Worm (Caenorhabditis elegans) whole organism, late embryonic: ENCODE measurements around the gene F07G6.8.
"Not testable (repeated sequence)": the region's sequence is repeated elsewhere in the genome, so short reads cannot be mapped to it uniquely, and the experiment has no call there.

ENCODE experiments used
- K09A11.1 ChIP-seq: sonication (generic microtip); optimal IDR thresholded peaks from 2 replicates; lab custom pipeline; 2017; ENCODE audit warnings: antibody characterized with exemption, mild to moderate bottlenecking, missing genetic modification characterization, missing compliant biosample characterization; ENCODE audit not compliant: insufficient read depth
- ahr-1 ChIP-seq: sonication (generic microtip); optimal IDR thresholded peaks from 2 replicates; lab custom pipeline; 2016; ENCODE audit warnings: missing genetic modification characterization, missing compliant biosample characterization
- ama-1 ChIP-seq: fragments of 150-350 bp; optimal IDR thresholded peaks from 2 replicates; lab custom pipeline; 2014
- ceh-2 ChIP-seq: sonication (generic microtip); optimal IDR thresholded peaks from 2 replicates; lab custom pipeline; 2016; ENCODE audit warnings: missing genotype, missing genetic modification characterization, missing compliant biosample characterization
- ceh-22 ChIP-seq: sonication (generic microtip); optimal IDR thresholded peaks from 2 replicates; lab custom pipeline; 2017; ENCODE audit warnings: missing biosample characterization, missing genetic modification characterization
- ceh-30 ChIP-seq: fragments of 150-350 bp; optimal IDR thresholded peaks from 2 replicates; lab custom pipeline; 2014; ENCODE audit warnings: missing biosample characterization, missing genetic modification characterization
- ceh-45 ChIP-seq: fragments of 200-800 bp; sonication (Bioruptor generic); IDR thresholded peaks from 2 replicates; pipeline ENCODE4 v1.3.6; 2022; ENCODE audit warnings: missing genetic modification reagents, missing genetic modification characterization, missing compliant biosample characterization
- ceh-6 ChIP-seq: fragments of 200-800 bp; sonication (Bioruptor generic); optimal IDR thresholded peaks from 2 replicates; lab custom pipeline; 2018; ENCODE audit warnings: mild to moderate bottlenecking, missing genetic modification characterization, missing compliant biosample characterization
- ceh-9 ChIP-seq: sonication (generic microtip); optimal IDR thresholded peaks from 2 replicates; lab custom pipeline; 2016; ENCODE audit warnings: mild to moderate bottlenecking, missing genetic modification characterization, inconsistent platforms, missing compliant biosample characterization
- che-1 ChIP-seq: sonication (generic microtip); optimal IDR thresholded peaks from 2 replicates; lab custom pipeline; 2016; ENCODE audit warnings: mild to moderate bottlenecking, missing genetic modification characterization, missing compliant biosample characterization
- elt-4 ChIP-seq: sonication (generic microtip); optimal IDR thresholded peaks from 2 replicates; lab custom pipeline; 2016; ENCODE audit warnings: missing genetic modification characterization, missing compliant biosample characterization
- ets-4 ChIP-seq: sonication (generic microtip); optimal IDR thresholded peaks from 2 replicates; lab custom pipeline; 2016; ENCODE audit warnings: missing genetic modification characterization, missing compliant biosample characterization
- fax-1 ChIP-seq: sonication (generic microtip); optimal IDR thresholded peaks from 2 replicates; lab custom pipeline; 2016; ENCODE audit warnings: missing genotype, missing genetic modification characterization, missing compliant biosample characterization
- fkh-10 ChIP-seq: fragments of 150-350 bp; optimal IDR thresholded peaks from 2 replicates; lab custom pipeline; 2014; ENCODE audit warnings: missing biosample characterization, missing genetic modification reagents, missing genetic modification characterization
- hlh-13 ChIP-seq: fragments of 200-800 bp; sonication (Bioruptor generic); optimal IDR thresholded peaks from 2 replicates; lab custom pipeline; 2018; ENCODE audit warnings: mild to moderate bottlenecking, missing genetic modification characterization, missing compliant biosample characterization
- hlh-15 ChIP-seq: sonication (generic microtip); optimal IDR thresholded peaks from 2 replicates; lab custom pipeline; 2016; ENCODE audit warnings: missing genetic modification characterization, missing compliant biosample characterization
- hlh-30 ChIP-seq: sonication (generic microtip); optimal IDR thresholded peaks from 2 replicates; lab custom pipeline; 2017; ENCODE audit warnings: antibody characterized with exemption, missing genetic modification characterization, missing compliant biosample characterization; ENCODE audit not compliant: insufficient read depth
- hlh-8 ChIP-seq: sonication (generic microtip); optimal IDR thresholded peaks from 2 replicates; lab custom pipeline; 2016; ENCODE audit warnings: missing genotype, missing genetic modification characterization, missing compliant biosample characterization
- lin-11 ChIP-seq: fragments of 200-800 bp; sonication (Bioruptor generic); optimal IDR thresholded peaks from 2 replicates; lab custom pipeline; 2018; ENCODE audit warnings: mild to moderate bottlenecking, missing genetic modification characterization, missing compliant biosample characterization
- mec-3 ChIP-seq: sonication (generic microtip); optimal IDR thresholded peaks from 2 replicates; lab custom pipeline; 2016; ENCODE audit warnings: borderline replicate concordance, missing genetic modification characterization, missing compliant biosample characterization
- nfya-1 ChIP-seq: sonication (generic microtip); optimal IDR thresholded peaks from 2 replicates; lab custom pipeline; 2017; ENCODE audit warnings: missing genetic modification characterization, mild to moderate bottlenecking, missing compliant biosample characterization, antibody characterized with exemption, moderate library complexity
- nhr-11 ChIP-seq: fragments of 150-350 bp; optimal IDR thresholded peaks from 2 replicates; lab custom pipeline; 2014; ENCODE audit warnings: missing biosample characterization, missing genetic modification characterization
- nhr-232 ChIP-seq: sonication (generic microtip); optimal IDR thresholded peaks from 2 replicates; lab custom pipeline; 2016; ENCODE audit warnings: missing genetic modification characterization, missing compliant biosample characterization
- npax-4 ChIP-seq: sonication (generic microtip); optimal IDR thresholded peaks from 2 replicates; lab custom pipeline; 2016; ENCODE audit warnings: missing genetic modification characterization, missing compliant biosample characterization
- pat-9 ChIP-seq: fragments of 200-800 bp; sonication (Bioruptor generic); optimal IDR thresholded peaks from 2 replicates; lab custom pipeline; 2018; ENCODE audit warnings: mild to moderate bottlenecking, missing genetic modification characterization, moderate library complexity, missing compliant biosample characterization
- pax-1 ChIP-seq: fragments of 150-350 bp; optimal IDR thresholded peaks from 2 replicates; lab custom pipeline; 2014; ENCODE audit warnings: missing biosample characterization, missing genetic modification characterization
- pha-2 ChIP-seq: sonication (generic microtip); optimal IDR thresholded peaks from 2 replicates; lab custom pipeline; 2017; ENCODE audit warnings: mild to moderate bottlenecking, missing genetic modification characterization, missing compliant biosample characterization
- pqm-1 ChIP-seq: sonication (generic microtip); optimal IDR thresholded peaks from 2 replicates; lab custom pipeline; 2016; ENCODE audit warnings: missing genetic modification characterization, missing compliant biosample characterization
- pros-1 ChIP-seq: fragments of 150-350 bp; optimal IDR thresholded peaks from 2 replicates; lab custom pipeline; 2014; ENCODE audit warnings: missing biosample characterization, missing genetic modification reagents, missing genetic modification characterization
- ref-2 ChIP-seq: sonication (generic microtip); optimal IDR thresholded peaks from 2 replicates; lab custom pipeline; 2016; ENCODE audit warnings: missing genetic modification characterization, missing compliant biosample characterization
- sdc-2 ChIP-seq: sonication (generic microtip); optimal IDR thresholded peaks from 2 replicates; lab custom pipeline; 2016; ENCODE audit warnings: missing genotype, missing genetic modification characterization, missing compliant biosample characterization
- unc-3 ChIP-seq, 2 experiments: fragments of 200-800 bp in 1 of 2; sonication (Bioruptor generic) in 1 of 2; sonication (generic microtip) in 1 of 2; conservative IDR thresholded peaks in 1 of 2; optimal IDR thresholded peaks in 1 of 2; 2 replicates each; pipeline versions ENCODE4 v1.3.6 to Lab custom; 2016 to 2022; ENCODE audit warnings: missing compliant biosample characterization in 2 of 2, missing genetic modification characterization in 2 of 2, missing genetic modification reagents in 1 of 2
- unc-42 ChIP-seq: sonication (generic microtip); optimal IDR thresholded peaks from 2 replicates; lab custom pipeline; 2016; ENCODE audit warnings: missing genotype, missing genetic modification characterization, missing compliant biosample characterization
- unc-55 ChIP-seq: sonication (generic microtip); optimal IDR thresholded peaks from 2 replicates; lab custom pipeline; 2017; ENCODE audit warnings: missing biosample characterization, missing genetic modification reagents, missing genetic modification characterization
- unc-86 ChIP-seq: sonication (generic microtip); optimal IDR thresholded peaks from 2 replicates; lab custom pipeline; 2016; ENCODE audit warnings: missing genetic modification characterization, missing compliant biosample characterization
- zip-5 ChIP-seq: sonication (generic microtip); optimal IDR thresholded peaks from 2 replicates; lab custom pipeline; 2016; ENCODE audit warnings: missing genetic modification characterization, missing compliant biosample characterization

F07G6.8 gene

DNA sequence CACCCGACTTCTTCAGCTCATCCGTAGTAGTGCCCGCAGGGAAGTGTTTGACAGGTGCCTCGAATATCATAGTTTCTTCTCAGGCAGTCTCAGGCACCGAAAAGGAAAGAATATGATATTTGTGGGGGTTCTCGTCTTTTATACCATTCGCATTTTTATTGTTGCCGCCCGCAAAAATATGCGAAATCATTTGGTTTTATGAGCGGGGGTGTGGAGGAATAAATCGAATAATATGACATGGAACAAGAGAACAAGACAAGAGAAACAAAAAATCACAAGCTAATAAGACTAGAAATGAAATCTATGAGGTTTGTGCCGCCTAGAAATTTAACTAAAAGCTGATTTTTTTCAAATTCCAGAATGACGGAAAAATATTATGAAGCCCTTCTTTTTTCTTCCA is at the start of gene F07G6.8:
TSS of gene F07G6.8 (minus strand) at position 101 of the 400 bp plus-strand sequence.
- TF ChIP-seq pax-1 (tag; lab: Kevin White, UChicago) (no peak), nhr-232 (no peak), ets-4 (tag; lab: Kevin White, UChicago) (no peak), K09A11.1 (no peak), unc-86 (tag; lab: Kevin White, UChicago) (no peak), sdc-2 (no peak), ceh-6 (no peak), hlh-15 (tag; lab: Kevin White, UChicago) (no peak), hlh-8 (tag; lab: Kevin White, UChicago) (no peak), nhr-11 (tag; lab: Kevin White, UChicago) (no peak), npax-4 (tag; lab: Kevin White, UChicago) (no peak), nfya-1 (tag; lab: Kevin White, UChicago) (no peak), fkh-10 (GFP tag; lab: Kevin White, UChicago) (no peak), fax-1 (tag; lab: Kevin White, UChicago) (no peak), pha-2 (no peak), ama-1 (no peak), ahr-1 (tag; lab: Kevin White, UChicago) (no peak), che-1 (tag; lab: Kevin White, UChicago) (no peak), ceh-9 (tag; lab: Kevin White, UChicago) (no peak), zip-5 (tag; lab: Kevin White, UChicago) (no peak)

DNA sequence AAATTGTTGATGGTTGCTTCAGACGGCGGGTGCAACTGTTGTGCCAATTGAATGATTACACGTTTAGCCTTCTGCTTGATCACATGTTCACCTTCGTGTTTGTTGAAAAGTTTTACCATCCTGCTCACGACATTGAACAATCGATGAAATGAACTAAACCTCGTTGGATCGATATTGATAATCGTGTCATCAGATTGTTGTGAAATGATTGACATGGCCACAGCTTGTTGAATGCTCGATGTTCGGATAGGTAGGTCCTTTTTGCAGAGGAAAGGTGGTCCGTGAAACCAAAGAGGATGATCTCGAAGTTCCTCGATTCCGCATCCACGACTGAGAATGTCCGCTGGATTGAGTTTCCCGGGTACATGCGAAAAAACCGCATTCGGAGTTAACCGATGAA is 49.4 kb upstream of the F07G6.8 start:
- TF ChIP-seq ama-1 (no peak), pqm-1 (no peak), ceh-2 (tag; lab: Kevin White, UChicago) (no peak), lin-11 (tag; lab: Kevin White, UChicago) (no peak), hlh-13 (GFP tag; lab: Kevin White, UChicago) (no peak), ceh-22 (tag; lab: Kevin White, UChicago) (no peak), unc-55 (GFP tag; lab: Kevin White, UChicago) (no peak), ceh-30 (tag; lab: Kevin White, UChicago) (no peak), pha-2 (no peak), unc-3 (GFP tag; conservative IDR thresholded peaks at IDR 0.05; lab: Robert Waterston, UW) (no peak), unc-3 (tag; optimal IDR thresholded peaks at IDR 0.05; lab: Kevin White, UChicago) (no peak), ref-2 (tag; lab: Kevin White, UChicago) (no peak), npax-4 (tag; lab: Kevin White, UChicago) (no peak), pros-1 (no peak), ceh-45 (GFP tag; lab: Robert Waterston, UW) (no peak), mec-3 (no peak), elt-4 (no peak), unc-42 (tag; lab: Kevin White, UChicago) (no peak), pat-9 (tag; lab: Kevin White, UChicago) (no peak), zip-5 (tag; lab: Kevin White, UChicago) (no peak), che-1 (tag; lab: Kevin White, UChicago) (no peak)
- TF ChIP-seq, all 69 proteins: peak for 0

DNA sequence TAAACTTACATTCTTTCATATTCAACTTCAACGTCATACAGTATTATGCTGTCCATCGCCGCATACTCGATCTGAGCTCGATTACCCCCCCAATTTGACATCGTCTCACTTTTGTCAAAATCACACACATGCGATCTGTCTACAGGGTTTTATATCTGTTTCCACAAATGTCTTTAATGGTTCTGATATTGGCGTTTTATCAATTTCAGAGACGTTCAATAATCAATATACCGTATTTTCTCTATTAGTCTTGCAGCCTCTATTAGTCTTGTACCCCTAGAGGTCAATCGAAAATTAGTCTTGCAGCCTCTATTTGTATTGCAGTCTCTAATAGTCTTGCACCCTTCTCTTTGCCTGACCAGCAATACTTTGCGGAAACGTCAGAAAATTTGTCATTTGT is 28.2 kb upstream of the F07G6.8 start, which contains the start of gene Y75D11A.6:
TSS of gene Y75D11A.6 (minus strand) at position 101 of the 400 bp plus-strand sequence.
- TF ChIP-seq ahr-1 (tag; lab: Kevin White, UChicago); ceh-9 (tag; lab: Kevin White, UChicago); nhr-232: not testable (repeated sequence)

DNA sequence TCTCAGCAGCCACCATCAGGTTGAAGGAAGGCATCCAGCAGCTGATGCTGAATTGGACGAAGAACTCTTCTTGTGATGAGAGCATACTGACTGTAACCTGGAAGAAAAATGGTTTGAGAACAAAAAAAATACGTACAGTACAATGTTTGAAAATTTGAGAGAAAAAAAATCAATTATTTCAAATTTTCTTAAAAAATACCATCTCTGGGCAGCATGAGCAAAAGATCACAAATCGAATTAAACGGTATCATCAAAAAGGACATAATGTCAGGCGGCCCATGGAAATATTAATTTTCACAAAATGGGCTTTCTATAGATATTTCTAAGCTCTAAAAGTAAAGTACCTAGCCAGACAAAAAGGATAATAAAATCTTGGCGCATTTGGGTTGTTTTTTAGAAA is 25.9 kb upstream of the F07G6.8 start, which contains the start of gene Y75D11A.3:
TSS of gene Y75D11A.3 (minus strand) at position 101 of the 400 bp plus-strand sequence.
- not testable (repeated sequence) for TF ChIP-seq hlh-30; zip-5 (tag; lab: Kevin White, UChicago); pha-2
